Worm (Caenorhabditis elegans): ENCODE data around the gene frh-1.

The frh-1 gene

ce11 chrII:5951745-5952144 is 34.5 kb downstream of the frh-1 start:
- no peak for TF ChIP-seq saeg-2 (GFP tag; IDR thresholded peaks at IDR 0.05)
- TF ChIP-seq aha-1 (tag): peak; percentile 92

- no peak for TF ChIP-seq pqm-1 (tag; optimal IDR thresholded peaks at IDR 0.05)
- TF ChIP-seq unc-62 (GFP tag; optimal IDR thresholded peaks at IDR 0.05 in 1 of 2): peak in 1 of 2 experiments; percentile 88
- no peak for TF ChIP-seq unc-62 (tag; optimal IDR thresholded peaks at IDR 0.05)
- no peak for TF ChIP-seq nhr-102 (tag; optimal IDR thresholded peaks at IDR 0.05)
- TF ChIP-seq aha-1 (tag): peak; percentile 31
- peak; percentile 55 for TF ChIP-seq hlh-30 (tag; optimal IDR thresholded peaks at IDR 0.05; ENCODE audit: insufficient read depth)
- TF ChIP-seq nhr-41 (GFP tag; IDR thresholded peaks at IDR 0.05): no peak
- TF ChIP-seq fos-1 (tag; optimal IDR thresholded peaks at IDR 0.05): no peak
- TF ChIP-seq mep-1 (tag; optimal IDR thresholded peaks at IDR 0.05): peak; percentile 33
Observed at ce11 chrII:5952214-5952613, 35.0 kb downstream of the frh-1 start.

ce11 chrII:5955638-5956167 is 38.5 kb downstream of the frh-1 start:
- no peak for TF ChIP-seq mxl-2 (GFP tag; conservative IDR thresholded peaks at IDR 0.05)
- TF ChIP-seq zfp-2 (tag; optimal IDR thresholded peaks at IDR 0.05): no peak
- TF ChIP-seq mdl-1 (tag; optimal IDR thresholded peaks at IDR 0.05): peak in 1 of 2 experiments; percentile 8
- TF ChIP-seq unc-130 (GFP tag; optimal IDR thresholded peaks at IDR 0.05): no peak
- 0 out of 2 replicates have a peak, but pooled peaks have one; percentile 16 for TF ChIP-seq hmg-1.1 (GFP tag; IDR thresholded peaks at IDR 0.05)
- no peak for TF ChIP-seq nhr-102 (tag; optimal IDR thresholded peaks at IDR 0.05)
- TF ChIP-seq daf-8 (GFP tag; IDR thresholded peaks at IDR 0.05): no peak
- TF ChIP-seq ZK337.2 (GFP tag; IDR thresholded peaks at IDR 0.05): no peak
- no peak for TF ChIP-seq Y105C5A.15 (GFP tag; IDR thresholded peaks at IDR 0.05)
- no peak for TF ChIP-seq madf-5 (GFP tag; IDR thresholded peaks at IDR 0.05)
- no peak for TF ChIP-seq mdt-29 (GFP tag; IDR thresholded peaks at IDR 0.05)
- TF ChIP-seq R02D3.7 (tag; optimal IDR thresholded peaks at IDR 0.05): no peak
- no peak for TF ChIP-seq ceh-44 (GFP tag; IDR thresholded peaks at IDR 0.05)
- TF ChIP-seq mxl-3 (GFP tag; optimal IDR thresholded peaks at IDR 0.05): no peak
- TF ChIP-seq attf-4 (tag; optimal IDR thresholded peaks at IDR 0.05): no peak
- no peak for TF ChIP-seq skn-1 (tag; optimal IDR thresholded peaks at IDR 0.05)
- TF ChIP-seq cey-2 (tag; optimal IDR thresholded peaks at IDR 0.05; ENCODE audit: borderline replicate concordance, insufficient read depth): no peak
- no peak for TF ChIP-seq saeg-2 (GFP tag; IDR thresholded peaks at IDR 0.05)
- peak in 1 of 2 experiments; percentile 99 for TF ChIP-seq unc-62 (GFP tag; optimal IDR thresholded peaks at IDR 0.05 in 1 of 2)
- TF ChIP-seq unc-62 (tag; optimal IDR thresholded peaks at IDR 0.05): no peak
- TF ChIP-seq spr-1 (tag; optimal IDR thresholded peaks at IDR 0.05): no peak

DNA sequence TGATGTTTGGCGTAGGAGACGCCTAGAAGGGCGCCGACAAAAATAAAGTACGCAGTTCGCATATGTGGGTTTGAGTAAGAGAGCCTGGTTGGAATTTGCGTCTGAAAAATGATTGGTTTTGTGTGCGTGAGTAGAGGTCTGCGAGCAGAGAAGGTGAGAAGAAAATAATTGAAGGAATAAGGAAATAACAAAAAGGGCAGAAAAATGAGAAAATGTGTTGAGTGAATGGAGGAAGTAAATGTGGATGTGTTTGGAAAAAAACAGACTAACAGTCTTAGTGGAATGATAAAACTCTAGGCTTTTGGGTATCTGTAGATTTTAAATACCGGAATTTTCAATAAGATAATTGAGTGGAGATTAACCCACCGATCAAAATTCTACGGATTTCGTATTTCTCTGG is 39.4 kb downstream of the frh-1 start, which contains the start of gene casy-1:
Gene casy-1 (minus strand): TSS at position 101 of the 400 bp plus-strand sequence.
- no peak for TF ChIP-seq cey-2 (tag; optimal IDR thresholded peaks at IDR 0.05; ENCODE audit: borderline replicate concordance, insufficient read depth)
- no peak for TF ChIP-seq daf-19 (GFP tag; conservative IDR thresholded peaks at IDR 0.05)
- no peak for TF ChIP-seq nhr-11 (tag; optimal IDR thresholded peaks at IDR 0.05)
- TF ChIP-seq zip-11 (GFP tag; IDR thresholded peaks at IDR 0.05): no peak
- TF ChIP-seq aha-1 (tag): peak; percentile 58
- TF ChIP-seq pha-4 (GFP tag; IDR thresholded peaks at IDR 0.05): no peak
- TF ChIP-seq pha-4 (tag; optimal IDR thresholded peaks at IDR 0.05): no peak
- no peak for TF ChIP-seq nhr-111 (GFP tag; optimal IDR thresholded peaks at IDR 0.05)
- no peak for TF ChIP-seq ceh-82 (tag; optimal IDR thresholded peaks at IDR 0.05)
- TF ChIP-seq duxl-1 (tag; optimal IDR thresholded peaks at IDR 0.05; ENCODE audit: poor library complexity): no peak
- no peak for TF ChIP-seq ces-1 (GFP tag; optimal IDR thresholded peaks at IDR 0.05)
- TF ChIP-seq hlh-11 (tag; optimal IDR thresholded peaks at IDR 0.05): no peak
- no peak for TF ChIP-seq arid-1 (GFP tag; conservative IDR thresholded peaks at IDR 0.05)
- TF ChIP-seq madf-9 (GFP tag; conservative IDR thresholded peaks at IDR 0.05): no peak
- no peak for TF ChIP-seq mdl-1 (tag; optimal IDR thresholded peaks at IDR 0.05)
- peak in 1 of 2 experiments; percentile 73 for TF ChIP-seq unc-62 (GFP tag; optimal IDR thresholded peaks at IDR 0.05 in 1 of 2)
- no peak for TF ChIP-seq unc-62 (tag; optimal IDR thresholded peaks at IDR 0.05)
- TF ChIP-seq nhr-41 (GFP tag; IDR thresholded peaks at IDR 0.05): no peak
